Worm (Caenorhabditis elegans) whole organism, L3 larva: ENCODE data around the gene C29E4.13.

ENCODE experiments used
- aly-2 ChIP-seq: fragments of 150-350 bp; optimal IDR thresholded peaks from 2 replicates; lab custom pipeline; 2014; ENCODE audit warnings: missing biosample characterization, missing genetic modification characterization
- ama-1 ChIP-seq: fragments of 150-350 bp; optimal IDR thresholded peaks from 2 replicates; lab custom pipeline; 2018
- hmg-11 ChIP-seq: sonication (generic microtip); optimal IDR thresholded peaks from 2 replicates; lab custom pipeline; 2016; ENCODE audit warnings: missing genetic modification characterization, missing compliant biosample characterization
- lin-15B ChIP-seq: fragments of 150-350 bp; optimal IDR thresholded peaks from 2 replicates; lab custom pipeline; 2014; ENCODE audit warnings: missing biosample characterization, missing genetic modification characterization
- lin-39 ChIP-seq: fragments of 150-350 bp; optimal IDR thresholded peaks from 2 replicates; lab custom pipeline; 2018; ENCODE audit warnings: missing biosample characterization, missing genetic modification reagents, missing genetic modification characterization
- lsy-12 ChIP-seq: sonication (generic microtip); optimal IDR thresholded peaks from 2 replicates; lab custom pipeline; 2016; ENCODE audit warnings: mild to moderate bottlenecking, missing genetic modification characterization, missing compliant biosample characterization
- mdl-1 ChIP-seq: fragments of 150-350 bp; optimal IDR thresholded peaks from 2 replicates; lab custom pipeline; 2014; ENCODE audit warnings: missing biosample characterization, missing genetic modification characterization
- nhr-237 ChIP-seq: fragments of 150-350 bp; optimal IDR thresholded peaks from 2 replicates; lab custom pipeline; 2014; ENCODE audit warnings: missing biosample characterization, missing genetic modification characterization
- nhr-28 ChIP-seq: fragments of 150-350 bp; optimal IDR thresholded peaks from 2 replicates; lab custom pipeline; 2014; ENCODE audit warnings: missing biosample characterization, missing genetic modification characterization
- nhr-43 ChIP-seq: sonication (generic microtip); optimal IDR thresholded peaks from 2 replicates; lab custom pipeline; 2016; ENCODE audit warnings: mild to moderate bottlenecking, missing genetic modification characterization, missing compliant biosample characterization; ENCODE audit not compliant: poor library complexity, severe bottlenecking
- pqm-1 ChIP-seq: fragments of 150-350 bp; optimal IDR thresholded peaks from 2 replicates; lab custom pipeline; 2017; ENCODE audit warnings: missing biosample characterization, missing genetic modification characterization, inconsistent platforms
- zag-1 ChIP-seq: fragments of 150-350 bp; optimal IDR thresholded peaks from 2 replicates; lab custom pipeline; 2014; ENCODE audit warnings: missing biosample characterization, missing genetic modification characterization
- ztf-11 ChIP-seq: fragments of 150-350 bp; optimal IDR thresholded peaks from 2 replicates; lab custom pipeline; 2014; ENCODE audit warnings: missing biosample characterization, missing genetic modification characterization

DNA sequence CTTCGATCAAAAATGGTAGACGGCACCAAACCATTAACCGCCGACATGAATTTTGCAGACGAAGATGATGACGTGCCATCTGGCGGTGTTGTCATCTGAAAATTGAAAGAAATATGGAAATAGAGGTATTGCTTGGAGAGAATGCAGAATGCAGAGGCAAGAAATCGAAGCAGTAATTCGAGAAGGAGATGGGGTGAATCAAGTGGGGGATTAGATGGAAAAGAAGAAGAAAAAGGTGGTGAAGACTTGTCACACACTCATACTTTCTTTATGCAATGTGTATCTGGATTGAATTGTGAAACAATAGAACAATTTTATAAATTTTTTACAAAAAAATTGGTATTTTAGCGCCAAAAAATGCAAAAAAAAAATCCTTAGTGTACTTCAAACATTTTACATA lies 3.7 kb downstream of the C29E4.13 start, which contains the start of gene tag-250:
- TF ChIP-seq ama-1 (no peak), lsy-12 (tag; lab: Kevin White, UChicago) (no peak), aly-2 (tag; lab: Kevin White, UChicago) (no peak), zag-1 (tag; lab: Kevin White, UChicago) (no peak), nhr-28 (tag; lab: Kevin White, UChicago) (no peak), nhr-237 (tag; lab: Kevin White, UChicago) (no peak), lin-15B (tag; lab: Kevin White, UChicago) (no peak), hmg-11 (tag; lab: Kevin White, UChicago) (no peak), ztf-11 (tag; lab: Kevin White, UChicago) (no peak), mdl-1 (no peak), pqm-1 (tag; lab: Kevin White, UChicago) (no peak), nhr-43 (tag; lab: Kevin White, UChicago) (no peak), lin-39 (tag; lab: Kevin White, UChicago) (no peak)
